Worm (Caenorhabditis elegans) whole organism, late embryonic: ENCODE results near the gene apd-3.

ENCODE experiments used
- ama-1 ChIP-seq: fragments of 150-350 bp; optimal IDR thresholded peaks from 2 replicates; lab custom pipeline; 2014
- ceh-34 ChIP-seq: sonication (generic microtip); optimal IDR thresholded peaks from 2 replicates; lab custom pipeline; 2016; ENCODE audit warnings: mild to moderate bottlenecking, missing genetic modification characterization, missing compliant biosample characterization
- ceh-45 ChIP-seq: fragments of 200-800 bp; sonication (Bioruptor generic); IDR thresholded peaks from 2 replicates; pipeline ENCODE4 v1.3.6; 2022; ENCODE audit warnings: missing genetic modification reagents, missing genetic modification characterization, missing compliant biosample characterization
- che-1 ChIP-seq: sonication (generic microtip); optimal IDR thresholded peaks from 2 replicates; lab custom pipeline; 2016; ENCODE audit warnings: mild to moderate bottlenecking, missing genetic modification characterization, missing compliant biosample characterization
- elt-2 ChIP-seq: sonication (generic microtip); optimal IDR thresholded peaks from 2 replicates; lab custom pipeline; 2016; ENCODE audit warnings: missing genetic modification reagents, missing genetic modification characterization, missing compliant biosample characterization
- hlh-6 ChIP-seq: sonication (generic microtip); optimal IDR thresholded peaks from 2 replicates; lab custom pipeline; 2016; ENCODE audit warnings: missing genotype, missing genetic modification characterization, missing compliant biosample characterization
- pha-4 ChIP-seq: fragments of 150-350 bp; optimal IDR thresholded peaks from 2 replicates; lab custom pipeline; 2018; ENCODE audit warnings: missing biosample characterization, missing genetic modification reagents, missing genetic modification characterization
- ref-2 ChIP-seq: sonication (generic microtip); optimal IDR thresholded peaks from 2 replicates; lab custom pipeline; 2016; ENCODE audit warnings: missing genetic modification characterization, missing compliant biosample characterization
- sox-2 ChIP-seq: fragments of 200-800 bp; sonication (Bioruptor generic); IDR thresholded peaks from 2 replicates; pipeline ENCODE4 v1.3.6; 2022; ENCODE audit warnings: missing genetic modification reagents, missing genetic modification characterization, missing compliant biosample characterization
- tbx-2 ChIP-seq: sonication (generic microtip); optimal IDR thresholded peaks from 2 replicates; lab custom pipeline; 2016; ENCODE audit warnings: missing genetic modification characterization, missing compliant biosample characterization

DNA sequence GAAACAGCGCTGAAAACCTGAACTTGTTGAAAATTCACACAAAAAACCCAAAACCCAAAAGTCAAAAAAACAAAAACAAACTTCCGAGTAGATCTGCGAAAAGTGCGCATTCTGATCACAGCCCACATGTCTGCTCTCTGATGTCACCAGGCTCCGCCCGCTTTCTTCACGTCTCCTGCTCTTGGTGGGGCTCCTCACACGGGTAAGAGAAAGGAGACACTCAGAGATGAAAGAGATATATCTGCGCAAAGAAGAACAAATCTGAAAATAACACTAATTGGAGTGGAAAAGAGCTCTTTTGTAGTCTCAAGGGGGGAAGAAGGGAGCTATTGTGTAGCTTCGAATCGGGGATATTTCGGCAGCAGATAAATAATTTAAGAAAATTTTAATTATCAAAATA lies 18.0 kb downstream of the apd-3 start, which contains the start of gene ncs-6:
- no peak for TF ChIP-seq ama-1 (lab: Kevin White, UChicago)
- no peak for TF ChIP-seq sox-2 (GFP tag; lab: Robert Waterston, UW)
- TF ChIP-seq ceh-45 (GFP tag; lab: Robert Waterston, UW), result no peak
- TF ChIP-seq ceh-34 (tag; lab: Kevin White, UChicago), result no peak
- no peak for TF ChIP-seq pha-4 (tag; lab: Kevin White, UChicago)
- TF ChIP-seq tbx-2, result no peak
- no peak for TF ChIP-seq elt-2
- TF ChIP-seq ref-2 (tag; lab: Kevin White, UChicago), result no peak
- TF ChIP-seq che-1 (tag; lab: Kevin White, UChicago), result no peak
- no peak for TF ChIP-seq hlh-6
